Worm (Caenorhabditis elegans) whole organism, young adult: ENCODE measurements around the gene cyp-44A1.

Source experiments
- B0019.2 ChIP-seq: fragments of 200-800 bp; sonication (Bioruptor generic); conservative IDR thresholded peaks from 2 replicates; pipeline ENCODE4 v1.3.6; 2022; ENCODE audit warnings: missing genetic modification reagents, missing genetic modification characterization, missing compliant biosample characterization
- B0035.1 ChIP-seq: sonication (generic microtip); optimal IDR thresholded peaks from 2 replicates; lab custom pipeline; 2016; ENCODE audit warnings: missing genetic modification characterization, mild to moderate bottlenecking, missing compliant biosample characterization, missing genotype, missing genetic modification reagents
- C17E4.6 ChIP-seq: fragments of 200-800 bp; sonication (Bioruptor generic); IDR thresholded peaks from 2 replicates; pipeline ENCODE4 v1.3.6; 2022; ENCODE audit warnings: missing genetic modification reagents, missing genetic modification characterization, missing compliant biosample characterization
- D2030.7 ChIP-seq: fragments of 200-800 bp; sonication (Bioruptor generic); IDR thresholded peaks from 2 replicates; pipeline ENCODE4 v1.3.6; 2022; ENCODE audit warnings: missing genetic modification reagents, missing genetic modification characterization, missing compliant biosample characterization
- F23B12.7 ChIP-seq: sonication (generic microtip); optimal IDR thresholded peaks from 2 replicates; lab custom pipeline; 2017; ENCODE audit warnings: missing genetic modification characterization, mild to moderate bottlenecking, missing compliant biosample characterization, antibody characterized with exemption, moderate library complexity; ENCODE audit not compliant: insufficient read depth
- F33H1.4 ChIP-seq: fragments of 200-800 bp; sonication (Bioruptor generic); IDR thresholded peaks from 2 replicates; pipeline ENCODE4 v1.3.6; 2022; ENCODE audit warnings: missing genetic modification reagents, missing genetic modification characterization, missing compliant biosample characterization
- F37B4.10 ChIP-seq: fragments of 200-800 bp; sonication (Bioruptor generic); IDR thresholded peaks from 2 replicates; pipeline ENCODE4 v1.3.6; 2022; ENCODE audit warnings: missing genetic modification characterization, missing compliant biosample characterization
- F57A8.1 ChIP-seq: fragments of 200-800 bp; sonication (Bioruptor generic); optimal IDR thresholded peaks from 2 replicates; lab custom pipeline; 2018; ENCODE audit warnings: mild to moderate bottlenecking, missing genetic modification characterization, moderate library complexity, missing compliant biosample characterization
- F57C9.4 ChIP-seq: sonication (generic microtip); optimal IDR thresholded peaks from 2 replicates; lab custom pipeline; 2017; ENCODE audit warnings: mild to moderate bottlenecking, missing genetic modification characterization, missing compliant biosample characterization
- T07F8.4 ChIP-seq: sonication (generic microtip); optimal IDR thresholded peaks from 2 replicates; lab custom pipeline; 2016; ENCODE audit warnings: mild to moderate bottlenecking, missing genetic modification characterization, moderate library complexity, missing compliant biosample characterization
- T26A5.8 ChIP-seq: sonication (generic microtip); optimal IDR thresholded peaks from 2 replicates; lab custom pipeline; 2016; ENCODE audit warnings: missing genetic modification characterization, missing compliant biosample characterization
- Y53F4B.3 ChIP-seq: fragments of 200-800 bp; sonication (Bioruptor generic); IDR thresholded peaks from 2 replicates; pipeline ENCODE4 v1.3.6; 2022; ENCODE audit warnings: missing genetic modification reagents, missing genetic modification characterization, missing compliant biosample characterization
- Y53G8AR.9 ChIP-seq: fragments of 200-800 bp; sonication (Bioruptor generic); conservative IDR thresholded peaks from 2 replicates; pipeline ENCODE4 v1.3.6; 2022; ENCODE audit warnings: missing genetic modification reagents, missing genetic modification characterization, missing compliant biosample characterization
- Y67H2A.10 ChIP-seq: fragments of 200-800 bp; sonication (Bioruptor generic); conservative IDR thresholded peaks from 2 replicates; pipeline ENCODE4 v1.3.6; 2022; ENCODE audit warnings: missing genetic modification reagents, missing genetic modification characterization, missing compliant biosample characterization
- ZK185.1 ChIP-seq: sonication (generic microtip); optimal IDR thresholded peaks from 2 replicates; lab custom pipeline; 2016; ENCODE audit warnings: mild to moderate bottlenecking, missing genetic modification characterization, missing compliant biosample characterization; ENCODE audit not compliant: poor library complexity, severe bottlenecking
- akir-1 ChIP-seq: fragments of 200-800 bp; sonication (Bioruptor generic); optimal IDR thresholded peaks from 2 replicates; lab custom pipeline; 2018; ENCODE audit warnings: mild to moderate bottlenecking, missing genetic modification characterization, moderate library complexity, missing compliant biosample characterization
- bed-1 ChIP-seq: fragments of 200-800 bp; sonication (Bioruptor generic); IDR thresholded peaks from 2 replicates; pipeline ENCODE4 v1.3.6; 2022; ENCODE audit warnings: missing genetic modification reagents, missing genetic modification characterization, missing compliant biosample characterization
- cebp-1 ChIP-seq, 2 experiments: fragments of 200-800 bp in 1 of 2; sonication (Bioruptor generic) in 1 of 2; sonication (generic microtip) in 1 of 2; IDR thresholded peaks in 1 of 2; optimal IDR thresholded peaks in 1 of 2; 2 replicates each; pipeline versions ENCODE4 v1.3.6 to Lab custom; 2017 to 2022; ENCODE audit warnings: missing compliant biosample characterization in 2 of 2, missing genetic modification characterization in 2 of 2, mild to moderate bottlenecking in 1 of 2, missing genetic modification reagents in 1 of 2, moderate library complexity in 1 of 2
- cebp-2 ChIP-seq: fragments of 200-800 bp; sonication (Bioruptor generic); IDR thresholded peaks from 2 replicates; pipeline ENCODE4 v1.3.6; 2022; ENCODE audit warnings: missing genetic modification characterization, missing compliant biosample characterization
- ceh-79 ChIP-seq: sonication (generic microtip); optimal IDR thresholded peaks from 2 replicates; lab custom pipeline; 2017; ENCODE audit warnings: mild to moderate bottlenecking, missing genetic modification characterization, missing compliant biosample characterization
- die-1 ChIP-seq: sonication (generic microtip); optimal IDR thresholded peaks from 2 replicates; lab custom pipeline; 2016; ENCODE audit warnings: missing genotype, mild to moderate bottlenecking, missing genetic modification characterization, missing compliant biosample characterization
- efl-1 ChIP-seq: fragments of 150-350 bp; optimal IDR thresholded peaks from 2 replicates; lab custom pipeline; 2014; ENCODE audit warnings: missing biosample characterization, missing genetic modification reagents, missing genetic modification characterization
- egl-18 ChIP-seq: fragments of 200-800 bp; sonication (Bioruptor generic); IDR thresholded peaks from 2 replicates; pipeline ENCODE4 v1.3.6; 2022; ENCODE audit warnings: missing genetic modification reagents, missing genetic modification characterization, missing compliant biosample characterization
- egrh-3 ChIP-seq: fragments of 200-800 bp; sonication (Bioruptor generic); IDR thresholded peaks from 2 replicates; pipeline ENCODE4 v1.3.6; 2022; ENCODE audit warnings: missing genetic modification reagents, missing genetic modification characterization, missing compliant biosample characterization
- fkh-3 ChIP-seq: sonication (generic microtip); optimal IDR thresholded peaks from 2 replicates; lab custom pipeline; 2016; ENCODE audit warnings: mild to moderate bottlenecking, missing genetic modification characterization, missing compliant biosample characterization
- let-526 ChIP-seq: fragments of 200-800 bp; sonication (Bioruptor generic); IDR thresholded peaks from 2 replicates; pipeline ENCODE4 v1.3.6; 2022; ENCODE audit warnings: missing genetic modification reagents, missing genetic modification characterization, missing compliant biosample characterization
- let-607 ChIP-seq, 2 experiments: fragments of 200-800 bp in 1 of 2; sonication (Bioruptor generic) in 1 of 2; sonication (generic microtip) in 1 of 2; optimal IDR thresholded peaks; 2 replicates each; lab custom pipeline; 2016 to 2018; ENCODE audit warnings: mild to moderate bottlenecking in 2 of 2, missing compliant biosample characterization in 2 of 2, missing genetic modification characterization in 2 of 2, moderate library complexity in 2 of 2, missing genotype in 1 of 2
- lin-35 ChIP-seq, 3 experiments: fragments of 150-350 bp in 2 of 3; sonication (generic microtip) in 1 of 3; optimal IDR thresholded peaks; 2 replicates each; lab custom pipeline; 2014 to 2018; ENCODE audit warnings: missing biosample characterization in 3 of 3, missing genetic modification characterization in 3 of 3, missing genetic modification reagents in 3 of 3
- lin-40 ChIP-seq: sonication (generic microtip); optimal IDR thresholded peaks from 2 replicates; lab custom pipeline; 2016; ENCODE audit warnings: missing genetic modification characterization, mild to moderate bottlenecking, missing compliant biosample characterization, missing genotype, missing genetic modification reagents
- lsl-1 ChIP-seq: fragments of 200-800 bp; sonication (Bioruptor generic); optimal IDR thresholded peaks from 2 replicates; lab custom pipeline; 2018; ENCODE audit warnings: mild to moderate bottlenecking, missing genetic modification characterization, moderate library complexity, missing compliant biosample characterization
- madf-10 ChIP-seq: sonication (generic microtip); optimal IDR thresholded peaks from 2 replicates; lab custom pipeline; 2016; ENCODE audit warnings: mild to moderate bottlenecking, missing genetic modification characterization, missing compliant biosample characterization
- madf-3 ChIP-seq: fragments of 200-800 bp; sonication (Bioruptor generic); IDR thresholded peaks from 2 replicates; pipeline ENCODE4 v1.3.6; 2022; ENCODE audit warnings: missing genetic modification reagents, missing genetic modification characterization, missing compliant biosample characterization
- madf-8 ChIP-seq: fragments of 200-800 bp; sonication (Bioruptor generic); conservative IDR thresholded peaks from 2 replicates; pipeline ENCODE4 v1.3.6; 2022; ENCODE audit warnings: missing genetic modification reagents, missing genetic modification characterization, missing compliant biosample characterization
- mel-28 ChIP-seq: sonication (generic microtip); optimal IDR thresholded peaks from 2 replicates; lab custom pipeline; 2016; ENCODE audit warnings: borderline replicate concordance, mild to moderate bottlenecking, missing genetic modification characterization, missing compliant biosample characterization
- mxl-1 ChIP-seq: sonication (generic microtip); optimal IDR thresholded peaks from 2 replicates; lab custom pipeline; 2016; ENCODE audit warnings: missing genetic modification characterization, missing compliant biosample characterization
- nfyb-1 ChIP-seq: fragments of 200-800 bp; sonication (Bioruptor generic); IDR thresholded peaks from 2 replicates; pipeline ENCODE4 v1.3.6; 2022; ENCODE audit warnings: missing genetic modification reagents, missing genetic modification characterization, missing compliant biosample characterization
- nhr-120 ChIP-seq: fragments of 200-800 bp; sonication (Bioruptor generic); IDR thresholded peaks from 2 replicates; pipeline ENCODE4 v1.3.6; 2022; ENCODE audit warnings: missing genetic modification characterization, missing compliant biosample characterization
- nhr-80 ChIP-seq: sonication (generic microtip); optimal IDR thresholded peaks from 2 replicates; lab custom pipeline; 2016; ENCODE audit warnings: missing genetic modification characterization, missing compliant biosample characterization
- pha-4 ChIP-seq: fragments of 150-350 bp; sonication (generic microtip); optimal IDR thresholded peaks from 2 replicates; lab custom pipeline; 2014; ENCODE audit warnings: missing biosample characterization, missing genetic modification reagents, missing genetic modification characterization
- rpc-1 ChIP-seq, 2 experiments: fragments of 150-350 bp in 1 of 2; sonication (generic microtip) in 1 of 2; optimal IDR thresholded peaks; 2 replicates each; lab custom pipeline; 2014 to 2018; ENCODE audit warnings: missing biosample characterization in 1 of 2, missing genetic modification characterization in 1 of 2, missing genetic modification reagents in 1 of 2, missing genotype in 1 of 2
- sdz-38 ChIP-seq: sonication (generic microtip); optimal IDR thresholded peaks from 2 replicates; lab custom pipeline; 2016; ENCODE audit warnings: missing genotype, missing genetic modification characterization, missing compliant biosample characterization
- somi-1 ChIP-seq: fragments of 200-800 bp; sonication (Bioruptor generic); optimal IDR thresholded peaks from 2 replicates; lab custom pipeline; 2018; ENCODE audit warnings: mild to moderate bottlenecking, missing genetic modification characterization, missing compliant biosample characterization
- unc-62 ChIP-seq: fragments of 150-350 bp; optimal IDR thresholded peaks from 2 replicates; lab custom pipeline; 2014; ENCODE audit warnings: missing biosample characterization, missing genetic modification reagents, missing genetic modification characterization
- zfh-2 ChIP-seq: fragments of 200-800 bp; sonication (Bioruptor generic); conservative IDR thresholded peaks from 2 replicates; pipeline ENCODE4 v1.3.6; 2022; ENCODE audit warnings: missing genetic modification reagents, missing genetic modification characterization, missing compliant biosample characterization
- ztf-18 ChIP-seq: sonication (generic microtip); optimal IDR thresholded peaks from 2 replicates; lab custom pipeline; 2016; ENCODE audit warnings: missing genotype, mild to moderate bottlenecking, missing genetic modification characterization, missing compliant biosample characterization
- ztf-22 ChIP-seq: fragments of 200-800 bp; sonication (Bioruptor generic); optimal IDR thresholded peaks from 2 replicates; lab custom pipeline; 2018; ENCODE audit warnings: mild to moderate bottlenecking, missing genetic modification characterization, moderate library complexity, missing compliant biosample characterization
- ztf-25 ChIP-seq: fragments of 200-800 bp; sonication (Bioruptor generic); IDR thresholded peaks from 2 replicates; pipeline ENCODE4 v1.3.6; 2022; ENCODE audit warnings: missing genetic modification reagents, missing genetic modification characterization, missing compliant biosample characterization
- ztf-26 ChIP-seq: sonication (generic microtip); optimal IDR thresholded peaks from 2 replicates; lab custom pipeline; 2017; ENCODE audit warnings: missing genetic modification characterization, missing compliant biosample characterization
- ztf-28 ChIP-seq: fragments of 200-800 bp; sonication (Bioruptor generic); IDR thresholded peaks from 2 replicates; pipeline ENCODE4 v1.3.6; 2022; ENCODE audit warnings: missing genetic modification reagents, missing genetic modification characterization, missing compliant biosample characterization

cyp-44A1 gene

ce11 chrII:5544145-5544515, 40.3 kb downstream of the cyp-44A1 start (continued):
- no peak for TF ChIP-seq bed-1 (GFP tag; lab: Robert Waterston, UW)
- no peak for TF ChIP-seq D2030.7 (GFP tag; lab: Robert Waterston, UW)
- no peak for TF ChIP-seq nhr-120 (GFP tag; lab: Robert Waterston, UW)
- no peak for TF ChIP-seq lsl-1 (GFP tag; lab: Kevin White, UChicago)
- no peak for TF ChIP-seq Y53F4B.3 (GFP tag; lab: Robert Waterston, UW)
- no peak for TF ChIP-seq rpc-1 (optimal IDR thresholded peaks at IDR 0.05; lab: Kevin White, UChicago)
- TF ChIP-seq rpc-1 (tag; optimal IDR thresholded peaks at IDR 0.05; lab: Kevin White, UChicago) = no peak
- TF ChIP-seq die-1 (tag; lab: Kevin White, UChicago) = no peak
- TF ChIP-seq ztf-26 (tag; lab: Kevin White, UChicago) = no peak
- no peak for TF ChIP-seq lin-40 (tag; lab: Kevin White, UChicago)
- no peak for TF ChIP-seq B0019.2 (GFP tag; lab: Robert Waterston, UW)
- TF ChIP-seq F37B4.10 (GFP tag; lab: Robert Waterston, UW) = no peak
- no peak for TF ChIP-seq madf-3 (GFP tag; lab: Robert Waterston, UW)
- TF ChIP-seq ZK185.1 (tag; lab: Kevin White, UChicago) = peak; percentile 18
- TF ChIP-seq F33H1.4 (GFP tag; lab: Robert Waterston, UW) = no peak
- peak; percentile 92 for TF ChIP-seq pha-4 (tag; lab: Kevin White, UChicago)
- TF ChIP-seq F57A8.1 (GFP tag; lab: Kevin White, UChicago) = no peak
- no peak for TF ChIP-seq efl-1 (GFP tag; lab: Kevin White, UChicago)
- peak; percentile 50 for TF ChIP-seq ztf-22 (GFP tag; lab: Kevin White, UChicago)
- TF ChIP-seq akir-1 (GFP tag; lab: Kevin White, UChicago) = no peak
- no peak for TF ChIP-seq T07F8.4
- TF ChIP-seq egl-18 (GFP tag; lab: Robert Waterston, UW) = 0 out of 2 replicates have a peak, but pooled peaks have one; percentile 9
- no peak for TF ChIP-seq mel-28 (tag; lab: Kevin White, UChicago)
- TF ChIP-seq madf-8 (GFP tag; lab: Robert Waterston, UW) = no peak
- no peak; the same call in 1 of the 2 replicates for TF ChIP-seq Y67H2A.10 (GFP tag; lab: Robert Waterston, UW)
- no peak for TF ChIP-seq egrh-3 (GFP tag; lab: Robert Waterston, UW)
- no peak for TF ChIP-seq let-526 (GFP tag; lab: Robert Waterston, UW)
- peak; percentile 37 for TF ChIP-seq Y53G8AR.9
- TF ChIP-seq F23B12.7 (tag; lab: Kevin White, UChicago) = peak; percentile 25
- TF ChIP-seq C17E4.6 (GFP tag; lab: Robert Waterston, UW) = no peak
- TF ChIP-seq cebp-2 (GFP tag; lab: Robert Waterston, UW) = no peak
- peak; percentile 64 for TF ChIP-seq cebp-1 (GFP tag; IDR thresholded peaks at IDR 0.05; lab: Robert Waterston, UW)
- peak; percentile 60 for TF ChIP-seq cebp-1 (tag; optimal IDR thresholded peaks at IDR 0.05; lab: Kevin White, UChicago)
- TF ChIP-seq zfh-2 = no peak
- no peak for TF ChIP-seq madf-10
- TF ChIP-seq B0035.1 (tag; lab: Kevin White, UChicago) = no peak
- TF ChIP-seq sdz-38 (tag; lab: Kevin White, UChicago) = no peak
- TF ChIP-seq unc-62 (GFP tag; lab: Kevin White, UChicago) = no peak
- TF ChIP-seq mxl-1 (tag; lab: Kevin White, UChicago) = no peak
- no peak; the same call in 1 of the 2 replicates for TF ChIP-seq nfyb-1 (GFP tag; lab: Robert Waterston, UW)
- TF ChIP-seq F57C9.4 (tag; lab: Kevin White, UChicago) = no peak
- TF ChIP-seq lin-35 (GFP tag; optimal IDR thresholded peaks at IDR 0.05; lab: Kevin White, UChicago) = no peak
- TF ChIP-seq ztf-25 = no peak
- no peak for TF ChIP-seq ztf-28 (GFP tag; lab: Robert Waterston, UW)
- no peak for TF ChIP-seq ceh-79 (tag; lab: Kevin White, UChicago)
- no peak for TF ChIP-seq ztf-18 (tag; lab: Kevin White, UChicago)
- TF ChIP-seq somi-1 = no peak
- no peak for TF ChIP-seq let-607 (tag; optimal IDR thresholded peaks at IDR 0.05; lab: Kevin White, UChicago)
- no peak for TF ChIP-seq fkh-3 (tag; lab: Kevin White, UChicago)
- peak; percentile 11 for TF ChIP-seq nhr-80 (tag; lab: Kevin White, UChicago)
- no peak for TF ChIP-seq T26A5.8 (tag; lab: Kevin White, UChicago)
